Worm (Caenorhabditis elegans) whole organism, dauer: ENCODE results near the gene tut-2.

Experiments
- unc-62 ChIP-seq: sonication (generic microtip); optimal IDR thresholded peaks from 2 replicates; lab custom pipeline; 2017; ENCODE audit warnings: missing biosample characterization, missing genetic modification reagents, missing genetic modification characterization

Gene tut-2

DNA sequence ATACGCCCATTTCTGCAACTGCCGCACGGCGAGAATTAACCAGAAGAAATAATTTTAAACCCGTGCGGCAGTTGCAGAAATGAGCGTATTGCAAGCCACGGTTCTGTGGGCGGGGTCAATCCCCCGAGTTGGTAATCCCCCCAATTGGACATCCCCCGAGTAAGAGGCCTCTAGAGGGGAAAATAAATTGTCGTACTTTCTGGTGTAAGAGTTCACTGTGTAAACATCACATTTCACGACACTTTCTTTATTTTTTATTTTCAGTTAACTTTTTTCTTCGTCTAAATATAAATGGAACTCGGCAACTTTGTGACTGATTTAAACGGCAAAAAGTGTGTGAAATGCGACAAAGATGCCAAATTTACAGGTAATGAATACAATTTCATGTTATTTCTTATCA is at the start of gene tut-2:
tut-2 (plus strand) TSS at position 277 of the 400 bp plus-strand sequence.
- TF ChIP-seq unc-62 (GFP tag; lab: Kevin White, UChicago), result no peak

DNA sequence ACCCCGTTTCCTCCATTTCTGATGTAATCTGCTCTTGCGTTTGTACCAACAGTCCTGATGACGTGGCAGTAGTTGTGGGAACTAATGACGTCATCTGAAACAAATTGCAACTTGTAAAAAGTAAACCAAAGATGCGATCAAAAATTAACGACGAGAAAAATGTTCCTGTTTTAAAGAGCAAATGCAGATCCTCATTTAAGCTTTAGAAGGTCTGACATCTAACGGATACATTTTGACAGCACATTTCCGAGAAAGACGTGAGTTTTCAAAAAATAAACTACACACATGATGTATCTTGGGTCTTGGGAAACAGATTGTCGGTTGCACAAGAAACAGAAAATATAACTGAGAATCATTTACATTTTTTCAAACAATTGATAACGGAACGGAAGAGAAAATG is 42.5 kb upstream of the tut-2 start, which contains the start of gene H09F14.1:
H09F14.1 (minus strand) TSS at position 101 of the 400 bp plus-strand sequence.
- no peak for TF ChIP-seq unc-62 (GFP tag; lab: Kevin White, UChicago)

DNA sequence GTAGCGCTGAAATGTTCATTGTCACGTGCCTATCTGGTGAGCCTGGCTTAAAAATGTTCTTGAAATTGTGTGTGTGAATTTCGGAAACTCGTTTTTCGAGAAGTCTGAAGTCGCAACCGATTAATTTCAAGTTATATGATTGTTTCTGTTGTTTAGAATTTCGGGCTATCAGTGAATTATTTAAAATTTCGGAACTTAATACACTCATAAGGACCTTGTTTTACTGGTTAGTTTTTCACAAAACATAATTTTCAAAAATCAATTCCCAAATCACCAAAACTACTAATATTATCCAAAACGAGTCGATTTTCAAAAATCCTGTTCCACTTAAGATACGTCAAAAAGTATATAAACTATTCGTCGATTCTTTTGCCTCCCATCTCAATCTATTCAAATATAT is 27.5 kb upstream of the tut-2 start:
- no peak for TF ChIP-seq unc-62 (GFP tag; lab: Kevin White, UChicago)

DNA sequence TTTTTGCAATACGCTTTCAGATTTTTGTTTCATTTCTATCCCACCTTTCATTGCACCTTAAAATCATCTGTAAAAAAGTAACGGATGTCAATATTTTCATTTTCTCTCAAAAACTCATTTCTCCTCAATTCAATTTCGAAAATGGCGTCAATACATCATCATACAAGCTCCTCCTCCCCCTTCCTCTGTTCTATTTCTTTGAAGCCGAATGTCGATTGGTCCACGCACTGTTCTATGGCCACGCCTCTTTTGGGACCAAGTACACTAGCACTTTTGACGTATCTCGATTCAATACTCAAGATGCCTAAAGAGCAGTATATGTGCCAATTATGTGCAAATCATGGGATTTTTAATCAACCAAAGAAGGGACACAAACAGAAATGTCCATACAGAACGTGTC is 25.3 kb upstream of the tut-2 start, which contains the start of gene mab-23:
mab-23 (plus strand) TSS at position 301 of the 400 bp plus-strand sequence.
- TF ChIP-seq unc-62 (GFP tag; lab: Kevin White, UChicago), result no peak

DNA sequence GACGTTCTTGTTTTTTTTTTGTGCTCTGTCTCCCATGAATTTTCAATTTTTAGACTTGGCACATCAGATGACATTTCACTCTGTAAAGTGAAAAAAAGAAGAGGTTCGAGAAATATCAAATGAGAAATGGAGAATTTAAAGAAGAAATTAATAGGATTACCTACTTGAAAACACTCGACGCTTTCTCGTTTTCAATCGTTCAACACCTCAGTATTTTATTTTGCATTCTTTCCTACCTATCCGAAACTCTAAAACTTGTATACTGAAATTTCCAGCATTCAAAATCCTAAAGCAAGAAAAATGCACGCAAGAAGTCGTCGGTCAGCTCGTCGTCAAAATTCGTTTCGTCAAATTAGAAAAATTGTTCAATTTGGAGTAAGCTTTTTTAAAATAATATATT is 22.3 kb upstream of the tut-2 start, which contains the start of gene kvs-2:
kvs-2 (plus strand) TSS at position 301 of the 400 bp plus-strand sequence.
- TF ChIP-seq unc-62 (GFP tag; lab: Kevin White, UChicago), result no peak

DNA sequence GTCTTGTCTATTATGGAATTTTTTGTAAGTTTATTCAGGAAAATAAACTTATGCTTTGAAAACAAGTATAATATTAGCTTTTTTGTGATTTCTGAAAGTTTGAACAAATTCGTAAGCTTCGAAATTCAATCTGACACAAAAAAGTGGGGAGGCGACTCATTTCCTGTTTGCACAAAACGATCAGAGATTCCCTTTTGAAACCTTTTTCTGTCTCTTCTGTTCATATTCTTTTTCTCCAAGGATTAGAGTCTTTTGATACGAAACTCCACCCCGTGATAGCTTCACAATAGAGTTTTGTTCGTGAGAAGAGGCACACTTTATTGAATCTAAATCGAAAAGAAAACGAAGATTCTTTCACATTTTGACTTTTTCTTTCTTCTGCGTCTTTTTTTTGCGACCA is 17.1 kb upstream of the tut-2 start:
- no peak for TF ChIP-seq unc-62 (GFP tag; lab: Kevin White, UChicago)

DNA sequence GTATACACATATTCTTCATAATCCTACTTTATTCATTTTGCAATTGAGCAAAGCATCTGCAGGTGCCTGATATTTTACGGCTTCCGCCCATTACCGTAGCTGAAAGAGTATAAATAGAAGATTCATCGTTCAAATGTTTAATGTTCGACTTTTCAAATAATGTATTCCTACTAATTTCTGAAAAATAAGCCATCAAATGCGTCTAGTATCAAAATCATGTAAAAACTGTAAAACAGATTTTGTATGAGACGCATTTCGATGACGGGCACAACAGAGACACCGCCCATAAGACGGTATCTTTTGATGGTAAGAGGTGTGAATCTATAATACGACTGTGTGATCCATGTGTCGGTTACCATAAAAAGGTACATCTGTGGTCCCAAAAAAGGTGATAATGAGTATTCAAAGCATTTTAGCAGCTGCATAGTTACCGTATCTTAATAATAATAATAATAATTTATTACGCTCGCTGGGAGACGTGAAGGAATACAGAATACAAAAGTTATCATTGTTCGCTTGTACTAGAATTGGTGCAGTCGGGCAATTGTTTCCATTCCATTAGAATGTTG is 10.9 kb upstream of the tut-2 start, which contains the start of the genes C32C4.3 and C32C4.16:
C32C4.3 (minus strand) TSS at position 101 of the 569 bp plus-strand sequence.
C32C4.16 (plus strand) TSS at position 519 of the 569 bp plus-strand sequence.
- TF ChIP-seq unc-62 (GFP tag; lab: Kevin White, UChicago), result no peak

DNA sequence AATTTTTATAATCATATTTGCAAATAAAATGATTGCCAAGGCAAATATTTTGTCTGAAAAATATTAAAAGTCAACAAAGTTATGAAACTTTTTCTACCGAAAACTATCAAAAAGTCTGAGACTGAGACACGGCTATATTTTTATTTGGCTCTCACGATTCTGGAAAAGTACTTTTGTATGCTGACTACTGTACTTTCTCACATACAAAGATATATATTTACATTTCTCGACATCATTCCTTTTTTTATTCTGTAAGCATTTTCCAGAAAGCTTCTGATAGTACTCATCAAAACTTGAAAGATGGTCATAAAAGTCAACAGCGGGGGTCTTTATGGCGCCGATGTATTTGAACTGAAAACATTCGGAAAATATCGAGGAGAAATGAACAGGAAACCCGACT is 9.9 kb upstream of the tut-2 start, which contains the start of gene aqp-6:
aqp-6 (plus strand) TSS at position 301 of the 400 bp plus-strand sequence.
- no peak for TF ChIP-seq unc-62 (GFP tag; lab: Kevin White, UChicago)

DNA sequence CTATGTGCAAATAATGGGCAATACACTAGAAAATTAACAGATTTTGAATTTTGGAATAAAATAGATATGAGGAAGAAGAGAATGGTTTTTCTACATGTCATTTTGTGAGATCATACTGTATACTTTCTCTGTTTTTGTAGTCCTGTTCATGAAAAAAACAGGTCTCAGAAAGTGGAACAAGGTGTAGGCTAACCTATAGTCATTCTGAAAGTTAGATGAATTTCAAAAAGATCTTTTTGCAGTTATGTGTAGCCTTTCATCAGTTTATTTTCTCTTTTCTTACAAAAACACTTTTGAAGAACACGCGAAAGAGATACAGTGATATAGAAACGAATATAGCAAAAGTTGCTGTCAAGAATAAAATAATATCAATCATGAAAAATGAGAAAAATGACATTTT is 3.9 kb upstream of the tut-2 start, which contains the start of gene ugt-35:
ugt-35 (minus strand) TSS at position 101 of the 400 bp plus-strand sequence.
- no peak for TF ChIP-seq unc-62 (GFP tag; lab: Kevin White, UChicago)

DNA sequence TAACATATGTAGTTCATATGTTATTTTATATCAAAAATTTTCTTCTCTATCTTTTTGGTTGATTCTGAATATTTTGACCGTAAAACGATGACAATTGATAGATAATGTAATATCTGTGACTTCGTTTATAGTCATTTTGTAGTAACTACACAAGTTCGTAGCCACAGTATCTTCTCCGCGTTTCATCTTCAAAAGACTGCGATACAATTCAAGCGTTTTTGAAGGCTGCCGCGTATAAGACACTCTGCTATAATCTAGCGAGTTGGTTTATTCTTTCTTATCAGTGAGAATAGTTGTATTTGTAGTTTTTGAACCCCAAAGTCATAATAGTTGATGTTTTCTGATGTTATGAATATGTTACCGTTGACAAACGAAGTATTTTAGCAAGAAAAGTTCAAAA is 1.1 kb upstream of the tut-2 start, which contains the start of gene ugt-34:
ugt-34 (minus strand) TSS at position 21 of the 400 bp plus-strand sequence.
- no peak for TF ChIP-seq unc-62 (GFP tag; lab: Kevin White, UChicago)

DNA sequence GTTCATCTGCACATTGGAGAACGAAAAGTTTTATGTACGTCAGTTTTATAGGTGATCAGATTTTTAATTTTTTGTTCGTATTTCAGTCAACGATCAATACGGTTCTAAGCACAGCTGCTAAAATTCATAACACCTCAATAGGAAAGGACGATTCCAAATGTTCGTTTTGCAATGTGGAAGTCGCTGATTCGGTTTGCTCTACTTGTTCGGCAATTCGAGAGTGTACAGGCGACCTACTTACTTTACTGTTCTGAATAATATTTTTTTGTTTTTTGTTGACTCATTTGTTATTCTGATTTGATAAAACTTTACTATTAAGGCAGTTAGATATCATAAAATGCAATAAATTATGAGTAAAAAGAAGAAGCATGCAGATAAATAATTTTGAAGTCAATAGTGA is 1.3 kb downstream of the tut-2 start:
- no peak for TF ChIP-seq unc-62 (GFP tag; lab: Kevin White, UChicago)

DNA sequence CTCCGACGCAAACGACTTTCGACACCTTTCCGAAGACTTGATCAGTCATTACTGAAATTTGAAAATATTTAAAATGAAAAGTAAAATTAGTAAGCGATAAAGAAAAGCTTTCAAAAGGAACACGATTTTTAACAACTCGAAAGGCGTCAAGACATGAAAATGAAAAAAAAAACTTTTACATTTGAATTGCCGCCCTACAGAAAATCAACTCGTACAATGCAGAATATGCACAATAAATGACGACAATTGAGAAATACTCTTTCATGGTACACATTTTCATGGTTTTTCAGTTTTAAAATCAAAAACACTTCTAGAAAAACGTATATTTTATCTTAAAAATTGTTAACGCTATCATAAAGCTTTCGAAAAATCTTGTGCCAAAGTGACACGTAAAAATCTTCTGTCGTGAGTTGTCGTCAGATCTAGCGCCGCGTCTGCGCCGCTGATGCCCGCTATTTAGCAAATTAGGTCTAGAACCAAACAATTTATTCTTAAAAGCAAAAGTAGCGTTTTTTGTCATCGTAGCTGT is 3.4 kb downstream of the tut-2 start, which contains the start of gene sqv-4:
sqv-4 (minus strand) TSS at position 51 of the 529 bp plus-strand sequence.
- no peak for TF ChIP-seq unc-62 (GFP tag; lab: Kevin White, UChicago)

DNA sequence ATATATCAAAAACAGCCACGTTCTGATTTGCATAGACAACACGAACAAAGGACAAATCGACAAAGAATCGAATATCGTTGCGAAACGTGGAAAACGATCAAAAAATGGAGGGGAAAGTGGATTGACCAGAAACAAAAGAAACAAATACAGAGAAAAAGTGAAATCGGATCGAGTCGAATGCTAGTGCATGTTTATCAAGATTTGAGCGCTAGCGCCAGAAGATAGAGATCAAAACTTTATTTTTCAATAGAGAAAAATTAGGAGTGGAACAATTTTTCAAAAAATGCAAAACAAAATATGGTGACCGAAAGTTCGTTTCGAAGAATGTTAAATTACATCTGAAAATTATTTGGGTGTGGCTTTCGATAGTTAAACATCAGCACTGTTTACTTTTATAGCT is 4.0 kb downstream of the tut-2 start:
- TF ChIP-seq unc-62 (GFP tag; lab: Kevin White, UChicago), result no peak

DNA sequence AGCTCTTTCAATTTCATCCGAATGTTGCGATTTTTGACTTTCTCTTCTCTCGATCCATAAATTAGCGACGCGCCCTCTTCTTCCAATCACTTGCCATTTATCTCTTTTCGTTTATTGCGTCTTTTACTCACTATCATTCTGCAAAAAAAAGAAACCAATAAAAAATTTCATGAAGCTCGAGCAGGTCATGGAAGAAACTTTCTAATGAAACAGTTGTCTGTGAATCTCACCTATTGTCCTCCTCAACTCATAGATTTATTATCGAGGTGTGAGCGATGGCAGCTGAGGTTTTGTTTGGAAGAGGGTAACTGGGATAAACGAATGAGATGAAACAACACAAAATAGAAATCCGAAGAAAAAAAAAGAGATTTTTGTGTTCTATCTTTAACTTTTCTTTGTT is 6.2 kb downstream of the tut-2 start:
- no peak for TF ChIP-seq unc-62 (GFP tag; lab: Kevin White, UChicago)

DNA sequence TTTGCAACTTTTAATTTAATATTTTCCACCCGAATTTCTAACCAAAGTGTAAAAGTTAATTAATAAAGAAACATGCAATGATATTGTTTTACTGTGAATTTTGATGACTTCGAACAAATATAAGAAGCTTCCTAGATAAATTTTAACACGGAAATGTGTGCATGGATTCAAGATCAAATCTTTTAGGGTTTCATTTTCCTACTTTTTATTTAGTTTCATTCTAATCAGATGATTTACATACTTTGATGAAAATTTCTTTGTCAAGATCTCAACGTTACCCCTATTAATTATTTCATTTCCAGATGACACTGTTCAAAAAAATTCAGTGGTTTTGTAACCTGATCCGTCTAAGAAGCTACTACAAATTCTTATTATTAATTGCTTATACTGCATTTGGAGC is 9.2 kb downstream of the tut-2 start, which contains the start of gene twk-12:
twk-12 (plus strand) TSS at position 301 of the 400 bp plus-strand sequence.
- no peak for TF ChIP-seq unc-62 (GFP tag; lab: Kevin White, UChicago)

DNA sequence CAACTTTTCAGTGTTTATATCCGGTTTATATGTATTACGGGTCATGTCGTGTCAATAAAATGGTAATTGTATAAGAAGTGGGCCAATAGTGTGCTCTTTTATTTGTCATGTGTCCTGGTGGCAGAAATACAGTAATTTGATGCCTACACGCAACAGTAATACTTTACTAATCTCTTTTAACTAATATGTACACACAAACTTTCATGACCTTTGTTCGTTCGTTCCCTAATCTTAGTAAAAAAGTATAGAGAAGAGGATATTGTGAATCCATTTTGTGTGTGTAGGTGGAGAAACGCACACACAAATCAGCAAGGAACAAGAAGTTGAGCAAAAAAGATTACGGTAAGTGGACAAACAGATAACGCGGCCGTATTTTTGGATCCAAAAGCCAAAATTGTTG is 12.8 kb downstream of the tut-2 start:
- TF ChIP-seq unc-62 (GFP tag; lab: Kevin White, UChicago), result no peak
